Fruit fly (Drosophila melanogaster) Kc167 (cell line): ENCODE results near the gene ssp2.

Experiments used
- Myc ChIP-seq: fragments of >200 bp; optimal IDR thresholded peaks from 2 replicates; lab custom pipeline; 2017; ENCODE audit warnings: missing external identifiers
- Sin3A ChIP-seq: fragments of >200 bp; optimal IDR thresholded peaks from 2 replicates; lab custom pipeline; 2018; ENCODE audit warnings: missing external identifiers
- h ChIP-seq: fragments of >200 bp; optimal IDR thresholded peaks from 3 replicates; lab custom pipeline; 2018; ENCODE audit warnings: missing external identifiers
- insv ChIP-seq: fragments of >200 bp; optimal IDR thresholded peaks from 3 replicates; lab custom pipeline; 2018; ENCODE audit warnings: missing external identifiers
- psq ChIP-seq: fragments of >200 bp; optimal IDR thresholded peaks from 2 replicates; lab custom pipeline; 2017; ENCODE audit warnings: missing external identifiers
- ttk ChIP-seq: sonication (Bioruptor generic); optimal IDR thresholded peaks from 2 replicates; lab custom pipeline; 2017; ENCODE audit warnings: missing external identifiers

The ssp2 gene

dm6 chr3L:13964635-13965501, at the start of gene ssp2, which contains the start of the genes Meics and Nxf3:
TSS of gene ssp2 (plus strand) at chr3L:13965203.
TSS of gene Meics (minus strand) at chr3L:13964702.
TSS of gene Nxf3 (plus strand) at chr3L:13965203.
- TF ChIP-seq ttk = no peak
- no peak for TF ChIP-seq h (lab: Kevin White, UChicago)
- TF ChIP-seq psq (lab: Kevin White, UChicago) = no peak
- no peak for TF ChIP-seq insv (lab: Kevin White, UChicago)
- TF ChIP-seq Myc (lab: Kevin White, UChicago) = no peak
- no peak for TF ChIP-seq Sin3A (lab: Kevin White, UChicago)

DNA sequence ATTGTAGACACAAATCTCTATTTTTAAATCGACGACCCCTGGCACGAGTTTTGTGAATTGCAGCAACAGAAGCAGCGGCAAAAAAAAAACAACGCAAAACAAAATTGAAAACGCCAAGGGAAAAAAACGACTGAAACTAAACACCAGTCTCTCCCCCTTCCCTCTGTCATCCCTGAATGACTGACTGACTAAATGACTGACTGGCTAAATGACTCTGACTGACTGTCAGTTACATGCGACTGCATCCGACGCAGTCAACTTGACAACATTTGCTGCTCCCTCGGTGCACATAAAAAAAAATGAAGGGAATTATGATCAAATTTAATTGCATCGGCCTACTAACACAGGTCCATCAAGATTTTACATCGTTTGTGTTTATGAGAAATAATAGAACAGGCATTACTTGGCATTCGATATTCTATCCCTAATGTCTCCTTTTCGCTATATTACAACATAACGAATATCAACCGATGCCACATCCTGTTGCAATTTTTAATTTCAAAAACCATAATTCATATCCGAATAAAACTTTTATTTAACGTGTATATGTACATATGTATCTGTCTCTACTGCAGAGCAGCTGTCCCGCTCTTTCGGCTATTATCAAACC, 47.3 kb upstream of the ssp2 start:
- TF ChIP-seq ttk (no peak), insv (lab: Kevin White, UChicago) (no peak), Myc (lab: Kevin White, UChicago) (no peak), Sin3A (lab: Kevin White, UChicago) (no peak), psq (lab: Kevin White, UChicago) (no peak), h (lab: Kevin White, UChicago) (no peak)

- TF ChIP-seq psq (lab: Kevin White, UChicago) (no peak), ttk (no peak), insv (lab: Kevin White, UChicago) (no peak)
These were observed 46.2 kb upstream of the ssp2 start for dm6 chr3L:13918774-13919173.

- TF ChIP-seq insv (lab: Kevin White, UChicago) (no peak), Myc (lab: Kevin White, UChicago) (no peak), Sin3A (lab: Kevin White, UChicago) (no peak), psq (lab: Kevin White, UChicago) (no peak), h (lab: Kevin White, UChicago) (no peak)
These were observed 45.0 kb upstream of the ssp2 start for dm6 chr3L:13919794-13920631.

DNA sequence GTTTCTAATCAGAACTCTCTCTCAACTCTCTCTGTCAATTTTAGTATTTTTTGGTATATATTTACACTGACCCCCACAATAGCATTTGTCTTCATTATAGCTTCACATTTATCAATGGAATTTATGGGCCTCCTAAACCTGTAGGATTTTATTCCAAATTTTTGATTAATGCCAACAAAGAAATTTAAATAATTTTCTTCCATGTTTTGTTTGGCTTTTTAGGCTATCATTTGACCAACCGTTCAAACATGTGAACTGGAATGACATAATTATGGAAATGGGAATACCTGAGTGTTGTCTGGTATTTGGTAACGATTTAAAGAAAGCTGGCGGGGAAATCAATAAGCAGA, 44.4 kb upstream of the ssp2 start:
- TF ChIP-seq ttk (no peak), Myc (lab: Kevin White, UChicago) (no peak), psq (lab: Kevin White, UChicago) (no peak), h (lab: Kevin White, UChicago) (no peak), insv (lab: Kevin White, UChicago) (no peak), Sin3A (lab: Kevin White, UChicago) (no peak)

DNA sequence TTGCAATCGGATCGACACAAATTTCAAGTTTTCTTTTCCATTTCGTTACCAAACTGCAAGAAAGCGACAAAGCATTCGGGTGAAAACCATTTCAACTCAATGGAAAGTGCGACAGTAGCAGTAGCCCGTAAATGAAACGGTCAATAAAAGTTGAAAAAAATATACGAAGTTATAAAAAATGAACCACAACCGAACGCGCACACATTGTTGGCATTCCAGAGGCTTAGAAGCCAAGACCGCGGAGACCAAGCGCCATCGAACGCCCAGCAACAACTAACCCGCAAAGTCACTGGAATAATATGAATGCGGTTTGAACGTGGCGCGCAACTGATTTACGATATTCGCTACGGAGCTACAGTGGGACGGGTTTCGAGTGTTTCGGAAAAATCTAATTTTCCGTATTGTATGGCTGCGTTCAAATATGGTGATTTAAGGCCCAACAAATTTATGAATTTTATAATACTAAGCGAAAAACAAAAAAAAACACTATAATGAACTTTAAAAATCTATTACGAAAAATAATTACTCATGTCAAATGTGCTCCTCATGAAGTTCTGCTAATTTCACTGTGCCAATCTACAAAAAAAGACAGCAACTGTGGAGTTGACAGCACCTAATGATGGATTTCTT, 42.9 kb upstream of the ssp2 start:
- TF ChIP-seq psq (lab: Kevin White, UChicago) (no peak), Sin3A (lab: Kevin White, UChicago) (no peak), Myc (lab: Kevin White, UChicago) (no peak), insv (lab: Kevin White, UChicago) (no peak), ttk (no peak), h (lab: Kevin White, UChicago) (no peak)

- no peak for TF ChIP-seq Myc (lab: Kevin White, UChicago)
- no peak for TF ChIP-seq psq (lab: Kevin White, UChicago)
- TF ChIP-seq Sin3A (lab: Kevin White, UChicago) = no peak
- TF ChIP-seq h (lab: Kevin White, UChicago) = no peak
- no peak for TF ChIP-seq ttk
These were observed 41.4 kb upstream of the ssp2 start for dm6 chr3L:13923332-13924272.

DNA sequence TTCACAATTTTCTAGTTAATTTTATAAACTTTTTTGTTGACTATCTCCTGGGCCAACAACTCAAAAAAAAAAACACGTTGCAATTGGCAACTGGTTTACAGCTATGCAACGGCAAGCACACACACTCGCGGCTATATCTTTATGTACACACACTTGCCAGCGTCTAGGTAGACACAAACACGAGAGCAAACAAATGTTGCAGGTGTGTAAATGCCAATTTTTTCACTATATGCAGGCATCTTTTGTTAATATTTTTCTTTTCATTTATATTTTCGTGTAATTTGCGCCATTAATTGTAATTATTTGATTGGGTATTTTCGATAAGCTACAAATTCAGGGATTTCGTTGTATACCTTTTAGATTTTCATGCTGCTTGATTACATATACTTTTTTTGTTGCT, 40.4 kb upstream of the ssp2 start:
- TF ChIP-seq ttk = no peak
- no peak for TF ChIP-seq Sin3A (lab: Kevin White, UChicago)
- TF ChIP-seq insv (lab: Kevin White, UChicago) = no peak

- TF ChIP-seq h (lab: Kevin White, UChicago) = no peak
- no peak for TF ChIP-seq psq (lab: Kevin White, UChicago)
- TF ChIP-seq Sin3A (lab: Kevin White, UChicago) = no peak
- no peak for TF ChIP-seq insv (lab: Kevin White, UChicago)
These were observed 39.8 kb upstream of the ssp2 start, which contains the start of gene Rgl for dm6 chr3L:13925117-13925726. TSS of gene Rgl (minus strand) at chr3L:13925335.
